Worm (Caenorhabditis elegans) whole organism, midembryonic: ENCODE measurements around the gene rmh-2.

Experiments
- T22C8.4 ChIP-seq: fragments of 200-800 bp; sonication (Bioruptor generic); IDR thresholded peaks from 2 replicates; pipeline ENCODE4 v1.3.6; 2022; ENCODE audit warnings: missing genetic modification characterization, missing compliant biosample characterization
- cog-1 ChIP-seq: sonication (generic microtip); optimal IDR thresholded peaks from 2 replicates; lab custom pipeline; 2016; ENCODE audit warnings: missing genetic modification characterization, missing compliant biosample characterization
- flt-1 ChIP-seq: fragments of 200-800 bp; sonication (Bioruptor generic); IDR thresholded peaks from 2 replicates; pipeline ENCODE4 v1.3.6; 2022; ENCODE audit warnings: missing genetic modification characterization, missing compliant biosample characterization
- klf-2 ChIP-seq: fragments of 200-800 bp; sonication (Bioruptor generic); conservative IDR thresholded peaks from 2 replicates; pipeline ENCODE4 v1.3.6; 2022; ENCODE audit warnings: missing genetic modification reagents, missing genetic modification characterization, missing compliant biosample characterization
- med-1 ChIP-seq: sonication (generic microtip); optimal IDR thresholded peaks from 2 replicates; lab custom pipeline; 2017; ENCODE audit warnings: missing genetic modification characterization, mild to moderate bottlenecking, missing compliant biosample characterization, antibody characterized with exemption, missing genetic modification reagents; ENCODE audit not compliant: insufficient read depth
- ref-1 ChIP-seq: fragments of 200-800 bp; sonication (Bioruptor generic); conservative IDR thresholded peaks from 2 replicates; pipeline ENCODE4 v1.3.6; 2022; ENCODE audit warnings: missing genetic modification reagents, missing genetic modification characterization, missing compliant biosample characterization
- tab-1 ChIP-seq: fragments of 200-800 bp; sonication (Bioruptor generic); IDR thresholded peaks from 2 replicates; pipeline ENCODE4 v1.3.6; 2022; ENCODE audit warnings: missing genetic modification characterization, missing compliant biosample characterization
- ztf-23 ChIP-seq: fragments of 200-800 bp; sonication (Bioruptor generic); IDR thresholded peaks from 2 replicates; pipeline ENCODE4 v1.3.6; 2022; ENCODE audit warnings: missing genetic modification reagents, missing genetic modification characterization, missing compliant biosample characterization
- ztf-29 ChIP-seq: fragments of 200-800 bp; sonication (Bioruptor generic); IDR thresholded peaks from 2 replicates; pipeline ENCODE4 v1.3.6; 2022; ENCODE audit warnings: missing genetic modification reagents, missing genetic modification characterization, missing compliant biosample characterization

rmh-2 gene

DNA sequence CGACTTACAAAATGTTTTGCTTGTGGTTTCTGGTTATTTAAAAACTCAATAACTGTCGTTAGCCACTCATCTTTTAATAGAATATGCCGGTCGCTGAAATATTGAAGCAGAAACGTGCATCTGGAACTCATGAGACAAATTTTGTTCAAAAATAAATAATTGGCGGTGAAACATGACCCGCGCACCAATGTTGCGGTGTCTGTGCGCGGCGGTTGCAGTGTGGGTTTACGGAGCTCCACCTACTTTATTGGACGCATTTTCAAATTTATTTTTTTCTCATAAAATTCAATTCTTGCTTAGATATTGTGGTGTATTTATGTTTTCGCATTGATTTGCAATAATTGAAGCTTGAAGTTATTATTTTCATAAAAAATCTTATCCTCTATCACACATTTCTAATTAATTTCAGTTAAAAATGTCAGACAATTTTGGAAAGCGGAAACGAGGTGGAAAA lies at the start of gene rmh-2, which contains the start of gene suds-3:
Gene rmh-2 (minus strand): TSS at position 164 of the 454 bp plus-strand sequence.
Gene suds-3 (plus strand): TSS at position 404 of the 454 bp plus-strand sequence.
- TF ChIP-seq ztf-23 (GFP tag; lab: Robert Waterston, UW) = no peak
- no peak for TF ChIP-seq tab-1 (GFP tag; lab: Robert Waterston, UW)
- TF ChIP-seq med-1 (GFP tag; lab: Kevin White, UChicago) = peak; percentile 46

DNA sequence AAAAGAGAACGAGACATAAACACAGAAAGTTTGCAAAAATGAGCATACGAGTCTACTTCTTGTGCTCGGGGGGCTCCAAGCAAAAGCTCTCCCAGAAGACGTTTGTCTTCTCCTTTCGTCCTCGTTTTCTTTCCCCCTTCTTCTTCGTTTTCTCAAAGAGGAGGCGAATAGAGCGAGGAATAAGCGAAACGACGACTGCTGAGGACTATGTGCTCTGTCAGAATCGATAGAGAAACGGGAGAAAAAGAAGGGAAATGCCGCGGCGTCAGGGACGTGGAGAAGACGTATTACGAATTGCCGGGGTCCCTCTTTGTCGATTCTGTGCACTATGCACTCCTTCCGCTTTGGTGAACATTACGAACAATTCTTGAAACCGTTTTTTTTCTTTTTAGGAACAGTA lies 47.9 kb upstream of the rmh-2 start:
- TF ChIP-seq ztf-29 (no peak), T22C8.4 (GFP tag; lab: Robert Waterston, UW) (no peak), cog-1 (tag; lab: Kevin White, UChicago) (no peak), tab-1 (GFP tag; lab: Robert Waterston, UW) (no peak), flt-1 (GFP tag; lab: Robert Waterston, UW) (no peak), med-1 (GFP tag; lab: Kevin White, UChicago) (no peak), klf-2 (no peak), ref-1 (GFP tag; lab: Robert Waterston, UW) (no peak), ztf-23 (GFP tag; lab: Robert Waterston, UW) (no peak)

DNA sequence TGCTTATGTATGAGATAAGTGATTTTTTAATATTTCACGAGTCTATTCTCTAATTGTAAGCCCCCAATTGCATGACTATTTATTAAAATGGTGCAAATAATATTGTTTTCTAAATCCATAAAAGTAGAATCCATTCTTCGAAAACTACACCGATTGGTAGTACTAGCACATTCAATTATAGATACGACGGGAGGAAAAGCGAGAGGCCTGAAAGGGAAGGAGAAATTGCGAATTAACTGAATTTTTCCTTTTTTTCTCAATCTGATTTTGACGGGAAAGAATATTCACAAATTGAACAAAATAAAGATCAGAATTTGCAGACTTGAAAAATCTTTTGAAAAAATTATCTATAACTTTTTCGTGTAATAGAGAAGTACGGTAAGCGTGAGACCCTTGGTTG lies 46.6 kb upstream of the rmh-2 start:
- no peak for TF ChIP-seq T22C8.4 (GFP tag; lab: Robert Waterston, UW)
- TF ChIP-seq klf-2 = no peak
- no peak for TF ChIP-seq ref-1 (GFP tag; lab: Robert Waterston, UW)
- TF ChIP-seq cog-1 (tag; lab: Kevin White, UChicago) = no peak
- no peak for TF ChIP-seq ztf-23 (GFP tag; lab: Robert Waterston, UW)
- no peak for TF ChIP-seq ztf-29
- TF ChIP-seq flt-1 (GFP tag; lab: Robert Waterston, UW) = no peak
- no peak for TF ChIP-seq med-1 (GFP tag; lab: Kevin White, UChicago)
- no peak for TF ChIP-seq tab-1 (GFP tag; lab: Robert Waterston, UW)

DNA sequence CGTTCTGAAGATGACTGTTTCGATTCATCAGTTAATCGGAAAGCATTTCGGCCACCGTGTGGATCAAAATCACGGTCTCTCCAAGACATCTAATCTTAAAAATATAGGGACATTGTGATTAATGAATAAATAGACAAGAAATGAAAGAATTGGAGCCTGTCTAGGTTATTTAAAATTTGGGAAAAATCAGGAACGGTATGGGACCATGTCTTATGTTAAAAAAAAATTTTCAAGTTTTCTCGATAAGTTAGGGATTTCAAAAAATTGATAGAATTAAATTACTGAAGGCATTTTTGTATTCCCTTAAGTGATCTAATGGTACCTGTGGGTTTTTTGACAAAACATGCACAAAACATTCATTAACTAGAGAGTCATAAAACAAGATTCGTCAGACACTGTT lies 45.6 kb upstream of the rmh-2 start, which contains the start of gene unc-41:
Gene unc-41 (minus strand): TSS at position 101 of the 400 bp plus-strand sequence.
- no peak for TF ChIP-seq med-1 (GFP tag; lab: Kevin White, UChicago)
- TF ChIP-seq flt-1 (GFP tag; lab: Robert Waterston, UW) = no peak
- no peak for TF ChIP-seq T22C8.4 (GFP tag; lab: Robert Waterston, UW)
- no peak for TF ChIP-seq klf-2
- no peak for TF ChIP-seq ztf-29
- TF ChIP-seq tab-1 (GFP tag; lab: Robert Waterston, UW) = no peak
- TF ChIP-seq cog-1 (tag; lab: Kevin White, UChicago) = no peak
- TF ChIP-seq ztf-23 (GFP tag; lab: Robert Waterston, UW) = no peak

DNA sequence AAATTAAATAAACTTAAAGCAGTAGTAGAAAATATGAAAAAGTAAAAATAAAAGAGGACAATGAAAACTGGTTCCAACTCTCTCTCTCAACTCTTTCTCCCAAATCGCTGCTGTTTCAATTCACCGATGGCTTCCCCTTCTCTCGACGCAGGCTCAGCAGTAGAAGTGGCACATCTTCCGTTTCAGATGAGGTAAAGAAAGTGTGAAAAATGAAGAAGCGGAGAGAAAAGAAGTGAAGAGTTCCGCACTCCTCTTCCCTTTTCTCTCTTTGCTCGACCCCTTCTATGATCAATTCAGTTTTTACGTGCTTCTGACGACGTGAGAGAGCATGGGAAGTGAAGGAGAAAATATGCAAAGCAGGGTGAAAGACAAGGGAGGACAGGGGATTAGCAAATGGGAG lies 43.7 kb upstream of the rmh-2 start:
- no peak for TF ChIP-seq flt-1 (GFP tag; lab: Robert Waterston, UW)
- TF ChIP-seq ref-1 (GFP tag; lab: Robert Waterston, UW) = no peak
- TF ChIP-seq med-1 (GFP tag; lab: Kevin White, UChicago) = no peak
- TF ChIP-seq cog-1 (tag; lab: Kevin White, UChicago) = no peak
- no peak for TF ChIP-seq T22C8.4 (GFP tag; lab: Robert Waterston, UW)
- no peak for TF ChIP-seq tab-1 (GFP tag; lab: Robert Waterston, UW)

DNA sequence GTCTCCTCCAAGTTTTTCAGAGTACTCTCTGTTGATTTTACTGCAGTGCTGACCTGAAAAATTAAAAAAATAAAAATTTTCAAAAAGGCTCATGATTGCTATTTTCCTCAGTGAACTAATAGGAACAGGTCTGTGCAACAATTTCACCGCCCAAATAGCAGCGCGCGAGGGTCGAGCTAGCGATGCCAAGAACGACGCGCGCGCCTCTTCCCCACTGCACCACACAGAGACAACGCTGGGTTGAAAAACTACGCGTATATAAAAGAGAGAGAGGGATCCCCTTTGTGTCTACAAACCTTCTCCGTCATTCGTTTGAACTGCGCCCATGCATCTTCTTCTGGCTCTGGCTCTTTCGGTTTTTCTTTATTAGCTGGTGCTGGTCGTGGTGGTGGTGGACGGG lies 39.5 kb upstream of the rmh-2 start:
- peak; percentile 96 for TF ChIP-seq tab-1 (GFP tag; lab: Robert Waterston, UW)
- peak; percentile 70 for TF ChIP-seq med-1 (GFP tag; lab: Kevin White, UChicago)
- peak; percentile 95 for TF ChIP-seq klf-2
- peak; percentile 85 for TF ChIP-seq cog-1 (tag; lab: Kevin White, UChicago)
- peak; percentile 87 for TF ChIP-seq ref-1 (GFP tag; lab: Robert Waterston, UW)
- peak; percentile 88 for TF ChIP-seq ztf-29
- TF ChIP-seq ztf-23 (GFP tag; lab: Robert Waterston, UW) = peak; percentile 97
- TF ChIP-seq flt-1 (GFP tag; lab: Robert Waterston, UW) = peak; percentile 97
- TF ChIP-seq T22C8.4 (GFP tag; lab: Robert Waterston, UW) = peak; percentile 92

DNA sequence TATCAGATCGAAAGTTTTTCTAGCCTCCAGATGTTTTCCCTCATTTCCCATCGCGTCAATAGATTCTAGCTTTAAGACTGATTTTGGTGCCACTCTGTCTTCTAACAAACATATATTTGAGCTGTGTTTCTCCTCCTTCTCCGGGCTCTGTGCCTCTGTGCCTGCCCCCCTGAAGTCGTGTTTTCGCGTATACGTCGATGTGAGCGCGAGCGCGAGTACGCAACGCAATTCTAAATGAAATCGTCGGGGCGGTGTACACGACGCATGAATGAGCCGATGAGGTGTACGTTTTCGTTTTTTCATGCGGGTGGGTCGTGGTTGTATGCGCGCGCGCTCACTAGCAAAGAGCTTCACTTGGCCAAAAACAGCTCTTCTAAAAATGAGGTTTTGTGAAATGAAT lies 35.3 kb upstream of the rmh-2 start:
- no peak for TF ChIP-seq cog-1 (tag; lab: Kevin White, UChicago)
- TF ChIP-seq klf-2 = no peak
- no peak for TF ChIP-seq T22C8.4 (GFP tag; lab: Robert Waterston, UW)
- no peak for TF ChIP-seq ref-1 (GFP tag; lab: Robert Waterston, UW)
- TF ChIP-seq tab-1 (GFP tag; lab: Robert Waterston, UW) = no peak
- TF ChIP-seq flt-1 (GFP tag; lab: Robert Waterston, UW) = no peak
- TF ChIP-seq med-1 (GFP tag; lab: Kevin White, UChicago) = no peak
- no peak for TF ChIP-seq ztf-23 (GFP tag; lab: Robert Waterston, UW)
- no peak for TF ChIP-seq ztf-29

DNA sequence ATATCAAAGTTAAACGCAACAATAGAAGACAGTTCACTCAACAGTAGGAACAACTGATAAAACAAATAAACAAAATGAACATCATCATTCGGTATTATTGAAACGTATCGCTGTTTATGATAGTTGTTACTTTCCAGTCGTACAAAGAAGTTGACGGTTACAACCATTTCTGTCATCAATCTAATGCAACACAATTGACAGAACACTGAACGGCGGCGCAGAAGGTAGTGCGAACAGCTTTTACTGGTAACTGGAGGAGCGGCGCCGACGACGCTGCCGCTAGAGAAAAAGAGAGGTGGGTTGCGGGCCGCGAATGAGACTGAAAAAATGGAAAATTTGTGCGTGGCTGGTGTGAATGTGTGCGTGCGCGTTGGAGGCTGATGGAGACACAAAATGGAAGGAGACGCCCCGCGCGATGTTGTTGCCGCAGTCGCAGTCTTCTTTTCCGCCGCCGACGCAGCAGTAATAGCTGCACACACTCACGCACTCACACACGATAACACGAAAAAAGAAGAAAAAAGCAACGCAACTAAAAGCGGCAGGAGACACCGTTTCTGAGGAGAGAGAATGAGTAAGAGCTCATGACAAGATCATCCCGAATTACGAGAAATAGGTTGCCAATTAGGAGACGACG lies 33.7 kb upstream of the rmh-2 start:
- TF ChIP-seq ztf-23 (GFP tag; lab: Robert Waterston, UW) (no peak), T22C8.4 (GFP tag; lab: Robert Waterston, UW) (no peak), flt-1 (GFP tag; lab: Robert Waterston, UW) (no peak), ztf-29 (no peak), klf-2 (no peak), cog-1 (tag; lab: Kevin White, UChicago) (no peak), ref-1 (GFP tag; lab: Robert Waterston, UW) (no peak), med-1 (GFP tag; lab: Kevin White, UChicago) (no peak), tab-1 (GFP tag; lab: Robert Waterston, UW) (no peak)

DNA sequence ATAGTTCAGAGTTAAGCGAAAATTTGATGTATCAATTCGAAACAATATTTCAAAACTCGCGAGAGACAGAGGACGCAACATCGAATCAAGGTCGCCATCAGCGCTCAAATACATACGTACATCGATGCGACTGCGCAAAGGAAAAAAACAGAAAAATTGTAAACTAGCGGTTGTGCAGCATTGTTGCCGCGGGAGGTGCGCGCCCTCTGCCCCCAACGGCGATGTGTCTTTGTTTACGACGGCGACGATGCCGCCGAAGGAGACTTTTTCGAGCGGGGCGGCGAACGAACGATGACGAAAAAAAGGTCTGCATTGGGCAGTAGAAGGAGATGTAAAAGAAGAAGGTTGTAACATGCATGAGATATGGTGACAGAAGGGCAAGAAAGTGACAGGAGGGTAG lies 32.3 kb upstream of the rmh-2 start:
- TF ChIP-seq klf-2 = no peak
- TF ChIP-seq flt-1 (GFP tag; lab: Robert Waterston, UW) = 0 out of 2 replicates have a peak, but pooled peaks have one; percentile 9
